Worm (Caenorhabditis elegans) whole organism, midembryonic: ENCODE data around the gene T05A8.3.

Experiments used
- klf-2 ChIP-seq: fragments of 200-800 bp; sonication (Bioruptor generic); conservative IDR thresholded peaks from 2 replicates; pipeline ENCODE4 v1.3.6; 2022; ENCODE audit warnings: missing genetic modification reagents, missing genetic modification characterization, missing compliant biosample characterization
- tab-1 ChIP-seq: fragments of 200-800 bp; sonication (Bioruptor generic); IDR thresholded peaks from 2 replicates; pipeline ENCODE4 v1.3.6; 2022; ENCODE audit warnings: missing genetic modification characterization, missing compliant biosample characterization

DNA sequence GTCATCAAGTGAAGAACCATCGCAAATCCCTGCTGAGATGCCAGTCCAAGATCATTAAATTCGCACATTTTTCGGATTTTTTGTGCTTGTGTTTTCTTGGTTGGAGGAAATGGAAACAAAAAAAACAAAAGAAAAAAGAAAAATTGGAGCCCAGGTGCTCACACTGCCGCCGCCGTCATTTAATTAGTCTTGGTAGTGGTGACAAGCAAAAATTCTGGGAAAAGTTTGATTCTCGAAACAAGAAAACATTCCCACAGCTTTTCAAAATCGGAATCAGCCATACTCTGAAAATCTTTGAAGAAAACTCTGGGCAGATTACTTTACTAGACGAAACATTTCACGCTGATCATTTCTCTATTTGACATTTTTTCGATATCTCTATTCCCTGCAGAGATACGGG, 12.0 kb downstream of the T05A8.3 start, which contains the start of gene srh-128:
- no peak for TF ChIP-seq klf-2 (GFP tag; lab: Robert Waterston, UW)
- TF ChIP-seq tab-1 (GFP tag; lab: Robert Waterston, UW) = no peak
